Worm (Caenorhabditis elegans): ENCODE measurements around the gene Y41G9A.5.

Gene Y41G9A.5

DNA sequence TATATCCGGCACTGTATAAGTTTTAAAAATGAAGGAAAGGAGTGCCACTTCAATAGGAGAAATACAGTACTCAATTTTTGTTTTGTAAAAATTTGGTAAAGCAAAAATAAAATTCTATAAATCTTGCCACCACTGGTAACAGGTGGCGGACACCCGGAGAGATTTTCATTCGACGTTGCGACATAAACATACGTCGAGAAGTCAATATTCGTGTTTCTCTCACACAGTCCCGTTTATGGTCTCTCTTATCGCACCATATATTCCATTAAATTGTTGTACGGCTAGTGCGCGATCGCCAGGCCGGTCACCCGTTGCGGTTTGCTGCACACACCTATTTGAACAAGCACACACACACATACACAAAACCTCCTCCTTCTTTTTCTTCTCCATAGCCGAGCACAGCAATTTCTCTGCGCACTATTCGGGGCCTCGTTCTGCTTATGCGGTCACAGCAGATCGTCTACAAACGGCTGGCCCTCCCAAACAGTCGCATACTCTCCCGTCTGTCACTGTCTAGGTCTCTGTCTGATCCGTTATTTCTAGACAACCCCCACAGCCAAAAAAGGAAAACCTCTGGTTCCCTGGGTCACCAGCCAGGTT is 45.5 kb upstream of the Y41G9A.5 start (continued):
- no peak for TF ChIP-seq unc-3 (GFP tag; conservative IDR thresholded peaks at IDR 0.05)
- TF ChIP-seq unc-3 (tag; optimal IDR thresholded peaks at IDR 0.05) = no peak
- no peak for TF ChIP-seq hlh-8 (tag; optimal IDR thresholded peaks at IDR 0.05)
- TF ChIP-seq lin-11 (tag; optimal IDR thresholded peaks at IDR 0.05) = no peak
- no peak for TF ChIP-seq nhr-232 (tag; optimal IDR thresholded peaks at IDR 0.05)
- no peak for TF ChIP-seq ceh-18 (tag; optimal IDR thresholded peaks at IDR 0.05)
- peak; percentile 40 for TF ChIP-seq hlh-6 (tag; optimal IDR thresholded peaks at IDR 0.05)
- TF ChIP-seq dmd-4 (tag; optimal IDR thresholded peaks at IDR 0.05; ENCODE audit: borderline replicate concordance) = no peak
- peak; percentile 25 for TF ChIP-seq ceh-19 (GFP tag; optimal IDR thresholded peaks at IDR 0.05)
- TF ChIP-seq Y22D7AL.16 (tag; optimal IDR thresholded peaks at IDR 0.05) = no peak
- TF ChIP-seq C08G9.2 (tag; optimal IDR thresholded peaks at IDR 0.05) = no peak
- TF ChIP-seq ref-2 (tag; optimal IDR thresholded peaks at IDR 0.05) = peak; percentile 39
- TF ChIP-seq pat-9 (tag; optimal IDR thresholded peaks at IDR 0.05) = no peak
- no peak for TF ChIP-seq dve-1 (tag; optimal IDR thresholded peaks at IDR 0.05)
- no peak for TF ChIP-seq unc-42 (tag; optimal IDR thresholded peaks at IDR 0.05)
- no peak for TF ChIP-seq rnt-1 (tag; optimal IDR thresholded peaks at IDR 0.05)

DNA sequence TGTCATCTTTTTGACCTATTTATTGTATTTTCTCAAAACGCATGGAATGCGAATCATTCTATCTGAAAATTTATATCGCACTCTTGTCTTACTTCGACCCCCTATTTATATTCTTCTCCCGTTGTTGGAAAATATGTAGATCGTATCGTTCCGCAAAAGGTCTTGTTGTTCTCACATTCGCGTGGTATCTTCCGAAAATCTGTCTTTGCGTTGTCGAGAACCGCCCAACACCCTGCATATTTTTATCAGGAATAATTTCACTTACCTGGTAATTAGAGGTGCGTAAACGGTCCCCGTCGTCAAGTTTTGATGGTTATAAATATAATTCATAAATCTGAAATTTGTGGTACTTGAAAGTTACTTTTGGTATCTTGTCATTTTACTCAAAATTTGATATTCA is 43.6 kb upstream of the Y41G9A.5 start:
- TF ChIP-seq sox-2 (GFP tag; IDR thresholded peaks at IDR 0.05) (no peak), unc-86 (tag; optimal IDR thresholded peaks at IDR 0.05) (no peak), ttx-3 (tag; optimal IDR thresholded peaks at IDR 0.05) (no peak), gmeb-2 (tag; optimal IDR thresholded peaks at IDR 0.05) (no peak), elt-2 (tag; optimal IDR thresholded peaks at IDR 0.05) (no peak), F13H6.1 (tag; optimal IDR thresholded peaks at IDR 0.05) (no peak), T23F11.4 (GFP tag; optimal IDR thresholded peaks at IDR 0.05) (no peak)

DNA sequence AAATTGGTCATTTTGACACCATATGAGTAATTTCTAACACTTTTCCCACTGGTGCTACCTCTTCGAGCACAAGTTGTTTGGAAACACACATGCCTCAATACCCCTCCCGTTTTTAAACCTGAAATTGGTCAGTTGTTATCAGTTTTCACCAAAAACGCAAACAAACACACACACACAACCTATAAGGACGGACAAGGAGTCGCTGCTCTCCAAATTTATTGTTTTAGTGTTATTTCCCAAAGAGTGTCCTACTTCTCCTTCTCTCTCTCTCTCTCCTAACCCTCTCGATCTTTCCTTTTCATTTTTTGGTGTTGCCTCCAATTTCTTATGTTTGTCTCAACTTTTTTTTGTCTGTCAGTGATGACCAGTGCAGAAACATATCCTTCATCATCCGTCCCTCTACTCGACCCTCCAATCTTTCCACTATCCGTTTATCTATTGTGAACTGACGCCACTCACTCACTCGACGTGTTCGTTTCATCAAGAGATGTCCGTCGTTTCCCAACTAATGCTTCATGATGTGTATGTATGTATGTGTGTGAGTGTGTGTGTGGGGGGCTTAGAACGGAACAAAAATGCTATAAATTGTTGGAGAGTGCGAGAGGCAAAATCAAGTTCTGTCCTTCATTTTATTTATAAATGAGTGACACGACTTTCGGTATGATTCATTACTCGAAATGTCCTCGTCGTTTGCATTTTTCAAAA is 42.6 kb upstream of the Y41G9A.5 start:
- no peak for TF ChIP-seq ceh-22 (tag; optimal IDR thresholded peaks at IDR 0.05)
- no peak for TF ChIP-seq ceh-34 (tag; optimal IDR thresholded peaks at IDR 0.05)
- TF ChIP-seq hlh-30 (tag; optimal IDR thresholded peaks at IDR 0.05; ENCODE audit: insufficient read depth) = no peak
- no peak for TF ChIP-seq nfya-1 (tag; optimal IDR thresholded peaks at IDR 0.05)
- no peak for TF ChIP-seq ceh-19 (GFP tag; optimal IDR thresholded peaks at IDR 0.05)
- TF ChIP-seq ceh-48 (tag; optimal IDR thresholded peaks at IDR 0.05) = no peak
- TF ChIP-seq lin-11 (tag; optimal IDR thresholded peaks at IDR 0.05) = no peak
- TF ChIP-seq dve-1 (tag; optimal IDR thresholded peaks at IDR 0.05) = no peak
- no peak for TF ChIP-seq pqm-1 (tag; optimal IDR thresholded peaks at IDR 0.05)
- TF ChIP-seq ceh-6 (GFP tag; optimal IDR thresholded peaks at IDR 0.05) = no peak
- no peak for TF ChIP-seq hlh-8 (tag; optimal IDR thresholded peaks at IDR 0.05)
- TF ChIP-seq madf-2 (tag; optimal IDR thresholded peaks at IDR 0.05) = no peak
- TF ChIP-seq mec-3 (tag; optimal IDR thresholded peaks at IDR 0.05; ENCODE audit: borderline replicate concordance) = no peak
- TF ChIP-seq C38D4.7 (GFP tag; optimal IDR thresholded peaks at IDR 0.05) = no peak
- no peak for TF ChIP-seq fax-1 (tag; optimal IDR thresholded peaks at IDR 0.05)
- TF ChIP-seq K09A11.1 (tag; optimal IDR thresholded peaks at IDR 0.05; ENCODE audit: insufficient read depth) = no peak
- no peak for TF ChIP-seq fkh-6 (tag; optimal IDR thresholded peaks at IDR 0.05)
- TF ChIP-seq odd-2 (tag; optimal IDR thresholded peaks at IDR 0.05) = no peak
